Worm (Caenorhabditis elegans) whole organism, mixed stage, embryonic: Measurements from ENCODE around the gene pvf-1.

ENCODE experiments used
- M03D4.4 ChIP-seq: sonication (generic microtip); optimal IDR thresholded peaks from 2 replicates; lab custom pipeline; 2017; ENCODE audit warnings: mild to moderate bottlenecking, missing genetic modification characterization, missing compliant biosample characterization
- bed-3 ChIP-seq: fragments of 200-800 bp; sonication (Bioruptor generic); optimal IDR thresholded peaks from 3 replicates; lab custom pipeline; 2018; ENCODE audit warnings: mild to moderate bottlenecking, missing genetic modification characterization, moderate library complexity, missing compliant biosample characterization
- ceh-39 ChIP-seq: fragments of 150-350 bp; optimal IDR thresholded peaks from 2 replicates; lab custom pipeline; 2014; ENCODE audit warnings: missing biosample characterization, missing genetic modification characterization
- ceh-43 ChIP-seq: fragments of 200-800 bp; sonication (Bioruptor generic); optimal IDR thresholded peaks from 2 replicates; lab custom pipeline; 2018; ENCODE audit warnings: mild to moderate bottlenecking, missing genetic modification characterization, moderate library complexity, missing compliant biosample characterization
- ceh-83 ChIP-seq: fragments of 200-800 bp; sonication (Bioruptor generic); optimal IDR thresholded peaks from 2 replicates; lab custom pipeline; 2018; ENCODE audit warnings: mild to moderate bottlenecking, missing genetic modification characterization, missing compliant biosample characterization
- ces-1 ChIP-seq: fragments of 150-350 bp; optimal IDR thresholded peaks from 2 replicates; lab custom pipeline; 2014; ENCODE audit warnings: missing biosample characterization, missing genetic modification reagents, missing genetic modification characterization
- cnd-1 ChIP-seq: fragments of 200-800 bp; sonication (Bioruptor generic); optimal IDR thresholded peaks from 2 replicates; lab custom pipeline; 2018; ENCODE audit warnings: mild to moderate bottlenecking, missing genetic modification characterization, missing compliant biosample characterization
- drap-1 ChIP-seq: fragments of 200-800 bp; sonication (Bioruptor generic); optimal IDR thresholded peaks from 3 replicates; lab custom pipeline; 2018; ENCODE audit warnings: mild to moderate bottlenecking, missing genetic modification characterization, missing compliant biosample characterization
- elt-3 ChIP-seq: fragments of 150-350 bp; optimal IDR thresholded peaks from 2 replicates; lab custom pipeline; 2014; ENCODE audit warnings: missing biosample characterization, missing genetic modification characterization
- flh-1 ChIP-seq: fragments of 200-800 bp; sonication (Bioruptor generic); optimal IDR thresholded peaks from 2 replicates; lab custom pipeline; 2018; ENCODE audit warnings: mild to moderate bottlenecking, missing genetic modification characterization, moderate library complexity, missing compliant biosample characterization
- ham-2 ChIP-seq: fragments of 200-800 bp; sonication (Bioruptor generic); optimal IDR thresholded peaks from 2 replicates; lab custom pipeline; 2018; ENCODE audit warnings: mild to moderate bottlenecking, missing genetic modification characterization, missing compliant biosample characterization
- hlh-1 ChIP-seq: fragments of 150-350 bp; optimal IDR thresholded peaks from 2 replicates; lab custom pipeline; 2014; ENCODE audit warnings: missing biosample characterization, missing genetic modification reagents, missing genetic modification characterization
- lin-32 ChIP-seq: fragments of 200-800 bp; sonication (Bioruptor generic); optimal IDR thresholded peaks from 2 replicates; lab custom pipeline; 2018; ENCODE audit warnings: mild to moderate bottlenecking, missing genetic modification characterization, missing compliant biosample characterization
- lsy-2 ChIP-seq: fragments of 150-350 bp; optimal IDR thresholded peaks from 2 replicates; lab custom pipeline; 2014; ENCODE audit warnings: missing biosample characterization, missing genetic modification characterization
- mab-5 ChIP-seq: fragments of 150-350 bp; optimal IDR thresholded peaks from 2 replicates; lab custom pipeline; 2014; ENCODE audit warnings: missing biosample characterization, missing genetic modification characterization
- mep-1 ChIP-seq: fragments of 150-350 bp; optimal IDR thresholded peaks from 2 replicates; lab custom pipeline; 2017; ENCODE audit warnings: missing biosample characterization, missing genetic modification reagents, missing genetic modification characterization, inconsistent platforms
- nhr-12 ChIP-seq: fragments of 150-350 bp; optimal IDR thresholded peaks from 2 replicates; lab custom pipeline; 2014; ENCODE audit warnings: missing biosample characterization, missing genetic modification characterization
- nhr-2 ChIP-seq: fragments of 150-350 bp; optimal IDR thresholded peaks from 2 replicates; lab custom pipeline; 2014; ENCODE audit warnings: missing biosample characterization, missing genetic modification characterization
- nhr-237 ChIP-seq: fragments of 150-350 bp; optimal IDR thresholded peaks from 2 replicates; lab custom pipeline; 2014; ENCODE audit warnings: missing biosample characterization, missing genetic modification characterization
- nhr-28 ChIP-seq: fragments of 150-350 bp; optimal IDR thresholded peaks from 2 replicates; lab custom pipeline; 2014; ENCODE audit warnings: missing biosample characterization, missing genetic modification characterization
- nhr-76 ChIP-seq: sonication (generic microtip); optimal IDR thresholded peaks from 2 replicates; lab custom pipeline; 2017; ENCODE audit warnings: missing biosample characterization, missing genetic modification characterization
- pha-4 ChIP-seq: fragments of 150-350 bp; optimal IDR thresholded peaks from 2 replicates; lab custom pipeline; 2018; ENCODE audit warnings: missing biosample characterization, missing genetic modification reagents, missing genetic modification characterization
- sem-2 ChIP-seq: fragments of 200-800 bp; sonication (Bioruptor generic); optimal IDR thresholded peaks from 2 replicates; lab custom pipeline; 2018; ENCODE audit warnings: mild to moderate bottlenecking, missing genetic modification characterization, missing compliant biosample characterization
- snpc-4 ChIP-seq: fragments of 150-350 bp; optimal IDR thresholded peaks from 2 replicates; lab custom pipeline; 2014; ENCODE audit warnings: missing biosample characterization, missing genetic modification characterization
- sptf-1 ChIP-seq: sonication (generic microtip); optimal IDR thresholded peaks from 2 replicates; lab custom pipeline; 2017; ENCODE audit warnings: mild to moderate bottlenecking, missing genetic modification characterization, moderate library complexity, missing compliant biosample characterization
- tbx-8 ChIP-seq: fragments of 200-800 bp; sonication (Bioruptor generic); optimal IDR thresholded peaks from 2 replicates; lab custom pipeline; 2018; ENCODE audit warnings: mild to moderate bottlenecking, missing genetic modification characterization, moderate library complexity, missing compliant biosample characterization
- unc-120 ChIP-seq: sonication (generic microtip); optimal IDR thresholded peaks from 2 replicates; lab custom pipeline; 2017; ENCODE audit warnings: missing genetic modification characterization, missing compliant biosample characterization; ENCODE audit not compliant: poor library complexity, severe bottlenecking
- unc-39 ChIP-seq: fragments of 150-350 bp; optimal IDR thresholded peaks from 2 replicates; lab custom pipeline; 2014; ENCODE audit warnings: missing biosample characterization, missing genetic modification characterization
- unc-62 ChIP-seq: fragments of 150-350 bp; optimal IDR thresholded peaks from 2 replicates; lab custom pipeline; 2014; ENCODE audit warnings: missing biosample characterization, missing genetic modification reagents, missing genetic modification characterization
- zip-8 ChIP-seq: fragments of 150-350 bp; optimal IDR thresholded peaks from 2 replicates; lab custom pipeline; 2014; ENCODE audit warnings: missing biosample characterization, missing genetic modification characterization

pvf-1 gene

ce11 chrIII:1791949-1792348 is 32.2 kb downstream of the pvf-1 start:
- TF ChIP-seq ces-1 (GFP tag; lab: Kevin White, UChicago): peak; percentile 92
- TF ChIP-seq nhr-2 (tag; lab: Kevin White, UChicago): no peak

- TF ChIP-seq tbx-8 (GFP tag; lab: Kevin White, UChicago) (no peak), unc-39 (no peak), lin-32 (GFP tag; lab: Kevin White, UChicago) (no peak), drap-1 (GFP tag; lab: Kevin White, UChicago) (no peak), bed-3 (GFP tag; lab: Kevin White, UChicago) (no peak), hlh-1 (no peak), mab-5 (tag; lab: Kevin White, UChicago) (no peak), pha-4 (no peak), flh-1 (GFP tag; lab: Kevin White, UChicago) (no peak), M03D4.4 (tag; lab: Kevin White, UChicago) (no peak), nhr-2 (tag; lab: Kevin White, UChicago) (no peak), mep-1 (tag; lab: Kevin White, UChicago) (no peak), ceh-39 (no peak), ces-1 (GFP tag; lab: Kevin White, UChicago) (no peak), zip-8 (tag; lab: Kevin White, UChicago) (no peak)
These were observed 35.1 kb downstream of the pvf-1 start for ce11 chrIII:1788972-1789371.

- TF ChIP-seq ham-2: no peak
- TF ChIP-seq nhr-237: no peak
- TF ChIP-seq cnd-1: no peak
- no peak for TF ChIP-seq bed-3 (GFP tag; lab: Kevin White, UChicago)
- no peak for TF ChIP-seq sptf-1 (tag; lab: Kevin White, UChicago)
- TF ChIP-seq drap-1 (GFP tag; lab: Kevin White, UChicago): no peak
- no peak for TF ChIP-seq nhr-28
- no peak for TF ChIP-seq lsy-2
- no peak for TF ChIP-seq snpc-4
- no peak for TF ChIP-seq elt-3 (tag; lab: Kevin White, UChicago)
- no peak for TF ChIP-seq mep-1 (tag; lab: Kevin White, UChicago)
- TF ChIP-seq nhr-76 (tag; lab: Kevin White, UChicago): no peak
These were observed 36.1 kb downstream of the pvf-1 start, which contains the start of gene rimb-1 for ce11 chrIII:1788033-1788432. rimb-1 (plus strand) TSS chrIII:1788333.

ce11 chrIII:1785776-1786175 is 38.3 kb downstream of the pvf-1 start:
- TF ChIP-seq ces-1 (GFP tag; lab: Kevin White, UChicago) (peak; percentile 57), nhr-237 (no peak)

ce11 chrIII:1777969-1778368 is 46.1 kb downstream of the pvf-1 start, which contains the start of gene Y39A3CL.4:
Y39A3CL.4 (minus strand) TSS chrIII:1778069.
- TF ChIP-seq ceh-83 (no peak), hlh-1 (no peak), nhr-12 (tag; lab: Kevin White, UChicago) (no peak), cnd-1 (no peak), ceh-43 (GFP tag; lab: Kevin White, UChicago) (no peak), nhr-2 (tag; lab: Kevin White, UChicago) (no peak), unc-120 (no peak)

ce11 chrIII:1777468-1777867 is 46.6 kb downstream of the pvf-1 start, which contains the start of gene Y39A3CL.3:
Y39A3CL.3 (plus strand) TSS chrIII:1777802.
- TF ChIP-seq lsy-2 (peak; percentile 94), ces-1 (GFP tag; lab: Kevin White, UChicago) (peak; percentile 25), unc-62 (GFP tag; lab: Kevin White, UChicago) (no peak), sem-2 (GFP tag; lab: Kevin White, UChicago) (no peak)
- TF ChIP-seq, all 35 proteins: peak for 2
